Worm (Caenorhabditis elegans) whole organism, early embryonic: ENCODE results near the gene F58B4.2.

Source experiments
- B0310.2 ChIP-seq: sonication (generic microtip); optimal IDR thresholded peaks from 2 replicates; lab custom pipeline; 2016; ENCODE audit warnings: mild to moderate bottlenecking, missing genetic modification characterization, missing compliant biosample characterization
- F13C5.2 ChIP-seq: sonication (generic microtip); optimal IDR thresholded peaks from 2 replicates; lab custom pipeline; 2017; ENCODE audit warnings: mild to moderate bottlenecking, missing genetic modification characterization, inconsistent platforms, missing compliant biosample characterization
- aly-1 ChIP-seq: sonication (generic microtip); optimal IDR thresholded peaks from 2 replicates; lab custom pipeline; 2016; ENCODE audit warnings: missing genetic modification characterization, missing compliant biosample characterization
- ama-1 ChIP-seq: fragments of 150-350 bp; optimal IDR thresholded peaks from 2 replicates; lab custom pipeline; 2014
- ceh-13 ChIP-seq: fragments of 200-800 bp; sonication (Bioruptor generic); optimal IDR thresholded peaks from 2 replicates; lab custom pipeline; 2018; ENCODE audit warnings: mild to moderate bottlenecking, missing genetic modification characterization, missing compliant biosample characterization
- ceh-36 ChIP-seq: sonication (generic microtip); optimal IDR thresholded peaks from 2 replicates; lab custom pipeline; 2016; ENCODE audit warnings: missing genetic modification characterization, inconsistent platforms, missing compliant biosample characterization
- ets-7 ChIP-seq: sonication (generic microtip); optimal IDR thresholded peaks from 2 replicates; lab custom pipeline; 2016; ENCODE audit warnings: missing genotype, missing genetic modification characterization, missing compliant biosample characterization
- flt-1 ChIP-seq: fragments of 200-800 bp; sonication (Bioruptor generic); IDR thresholded peaks from 2 replicates; pipeline ENCODE4 v1.3.6; 2022; ENCODE audit warnings: missing genetic modification characterization, missing compliant biosample characterization
- hmbx-1 ChIP-seq: sonication (generic microtip); optimal IDR thresholded peaks from 2 replicates; lab custom pipeline; 2016; ENCODE audit warnings: mild to moderate bottlenecking, missing genetic modification characterization, missing compliant biosample characterization
- hmg-4 ChIP-seq: fragments of 200-800 bp; sonication (Bioruptor generic); optimal IDR thresholded peaks from 2 replicates; lab custom pipeline; 2018; ENCODE audit warnings: mild to moderate bottlenecking, missing genetic modification characterization, missing compliant biosample characterization
- hnd-1 ChIP-seq: sonication (generic microtip); optimal IDR thresholded peaks from 2 replicates; lab custom pipeline; 2016; ENCODE audit warnings: missing genetic modification characterization, missing compliant biosample characterization
- pes-1 ChIP-seq: fragments of 200-800 bp; sonication (Bioruptor generic); IDR thresholded peaks from 2 replicates; pipeline ENCODE4 v1.3.6; 2022; ENCODE audit warnings: missing genetic modification reagents, missing genetic modification characterization, missing compliant biosample characterization
- scrt-1 ChIP-seq: fragments of 200-800 bp; sonication (Bioruptor generic); IDR thresholded peaks from 2 replicates; pipeline ENCODE4 v1.3.6; 2022; ENCODE audit warnings: missing genetic modification characterization, missing compliant biosample characterization
- sea-1 ChIP-seq: fragments of 200-800 bp; sonication (Bioruptor generic); conservative IDR thresholded peaks from 2 replicates; pipeline ENCODE4 v1.3.6; 2022; ENCODE audit warnings: missing genetic modification characterization, missing compliant biosample characterization
- tbx-11 ChIP-seq: fragments of 200-800 bp; sonication (Bioruptor generic); IDR thresholded peaks from 2 replicates; pipeline ENCODE4 v1.3.6; 2022; ENCODE audit warnings: missing genetic modification characterization, missing compliant biosample characterization
- tbx-37 ChIP-seq: fragments of 200-800 bp; sonication (Bioruptor generic); conservative IDR thresholded peaks from 2 replicates; pipeline ENCODE4 v1.3.6; 2022; ENCODE audit warnings: missing genetic modification reagents, missing genetic modification characterization, missing compliant biosample characterization
- tra-4 ChIP-seq: sonication (generic microtip); optimal IDR thresholded peaks from 2 replicates; lab custom pipeline; 2017; ENCODE audit warnings: missing genetic modification characterization, missing compliant biosample characterization

F58B4.2 gene

DNA sequence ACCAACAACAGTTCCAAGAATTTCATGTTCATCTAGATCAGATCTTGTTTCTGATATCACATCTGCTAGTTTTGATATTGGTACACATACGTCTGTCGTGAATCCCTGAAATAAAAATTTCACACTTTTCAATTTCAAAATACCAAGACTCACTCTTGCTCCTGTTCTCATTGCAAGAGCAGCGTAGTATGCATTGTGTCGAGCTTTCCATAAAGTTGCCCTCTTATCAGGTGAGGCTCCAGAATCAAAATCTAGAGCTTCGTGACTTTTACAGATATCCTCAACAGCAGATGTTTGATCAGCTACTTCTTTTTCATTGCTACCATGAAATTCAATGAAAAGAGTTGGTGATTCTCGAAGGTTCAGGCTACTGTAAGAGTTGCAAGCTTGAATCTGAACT is 29.2 kb downstream of the F58B4.2 start, which contains the start of gene F32D8.11:
Gene F32D8.11, minus strand, starts transcription at position 101 of the 400 bp plus-strand sequence.
- no peak for TF ChIP-seq tra-4 (tag; lab: Kevin White, UChicago)
- no peak for TF ChIP-seq pes-1 (GFP tag; lab: Robert Waterston, UW)
- no peak for TF ChIP-seq ama-1 (lab: Kevin White, UChicago)
- TF ChIP-seq tbx-37 (GFP tag; lab: Robert Waterston, UW) = no peak
- no peak for TF ChIP-seq tbx-11 (GFP tag; lab: Robert Waterston, UW)
- no peak for TF ChIP-seq hnd-1 (tag; lab: Kevin White, UChicago)
- TF ChIP-seq F13C5.2 = no peak
- no peak for TF ChIP-seq B0310.2
- TF ChIP-seq flt-1 (GFP tag; lab: Robert Waterston, UW) = no peak
- no peak for TF ChIP-seq ceh-36 (tag; lab: Kevin White, UChicago)
- no peak for TF ChIP-seq aly-1 (tag; lab: Kevin White, UChicago)
- TF ChIP-seq ets-7 (tag; lab: Kevin White, UChicago) = no peak
- TF ChIP-seq ceh-13 (GFP tag; lab: Kevin White, UChicago) = no peak
- no peak for TF ChIP-seq hmg-4
- no peak for TF ChIP-seq sea-1 (GFP tag; lab: Robert Waterston, UW)
- TF ChIP-seq scrt-1 (GFP tag; lab: Robert Waterston, UW) = no peak
- TF ChIP-seq hmbx-1 (tag; lab: Kevin White, UChicago) = no peak

DNA sequence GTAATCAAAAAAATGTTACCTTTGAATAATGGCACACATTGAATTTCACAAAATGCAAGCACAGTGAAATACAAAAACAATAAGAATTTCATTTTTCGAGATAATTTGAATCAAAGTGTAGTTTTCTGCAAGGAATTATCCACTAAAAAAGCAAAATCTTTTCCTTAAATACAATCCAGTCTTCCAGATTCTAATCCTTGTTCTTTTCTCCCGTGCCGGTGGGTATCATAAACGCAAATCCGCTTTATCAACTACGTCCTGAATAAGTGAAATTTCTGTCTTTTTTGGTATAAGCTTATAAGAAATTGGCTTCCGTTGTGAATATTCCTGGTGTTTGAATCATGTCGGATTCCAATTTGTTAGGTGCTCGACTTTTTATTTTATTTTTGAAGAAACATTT is 30.1 kb downstream of the F58B4.2 start:
- TF ChIP-seq ceh-36 (tag; lab: Kevin White, UChicago) (no peak), F13C5.2 (no peak), sea-1 (GFP tag; lab: Robert Waterston, UW) (no peak), ets-7 (tag; lab: Kevin White, UChicago) (no peak), flt-1 (GFP tag; lab: Robert Waterston, UW) (no peak), scrt-1 (GFP tag; lab: Robert Waterston, UW) (no peak), B0310.2 (no peak), ceh-13 (GFP tag; lab: Kevin White, UChicago) (no peak), hnd-1 (tag; lab: Kevin White, UChicago) (no peak)

DNA sequence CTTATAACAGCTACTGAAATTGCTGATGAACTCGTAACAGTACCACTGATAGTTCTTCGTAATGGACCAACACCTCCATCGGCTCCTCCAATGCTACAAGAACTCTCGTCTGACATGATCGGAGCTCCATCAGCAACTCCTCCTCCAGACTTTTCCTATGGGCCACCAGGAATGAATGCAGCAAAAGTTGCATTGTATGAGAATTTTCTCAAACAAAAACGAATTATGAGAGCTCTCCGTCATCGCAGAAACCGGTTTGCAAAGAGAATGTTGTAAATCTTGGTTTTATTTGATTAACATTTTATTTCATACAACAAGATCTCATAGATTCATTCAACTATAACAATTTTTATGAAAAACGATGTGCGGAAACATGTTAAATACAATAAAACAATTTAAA is 30.7 kb downstream of the F58B4.2 start:
- TF ChIP-seq aly-1 (tag; lab: Kevin White, UChicago) (no peak), tra-4 (tag; lab: Kevin White, UChicago) (no peak), ama-1 (lab: Kevin White, UChicago) (no peak), F13C5.2 (no peak), scrt-1 (GFP tag; lab: Robert Waterston, UW) (no peak), flt-1 (GFP tag; lab: Robert Waterston, UW) (no peak), B0310.2 (no peak), hmg-4 (no peak), ceh-36 (tag; lab: Kevin White, UChicago) (no peak), pes-1 (GFP tag; lab: Robert Waterston, UW) (no peak), hmbx-1 (tag; lab: Kevin White, UChicago) (no peak)

DNA sequence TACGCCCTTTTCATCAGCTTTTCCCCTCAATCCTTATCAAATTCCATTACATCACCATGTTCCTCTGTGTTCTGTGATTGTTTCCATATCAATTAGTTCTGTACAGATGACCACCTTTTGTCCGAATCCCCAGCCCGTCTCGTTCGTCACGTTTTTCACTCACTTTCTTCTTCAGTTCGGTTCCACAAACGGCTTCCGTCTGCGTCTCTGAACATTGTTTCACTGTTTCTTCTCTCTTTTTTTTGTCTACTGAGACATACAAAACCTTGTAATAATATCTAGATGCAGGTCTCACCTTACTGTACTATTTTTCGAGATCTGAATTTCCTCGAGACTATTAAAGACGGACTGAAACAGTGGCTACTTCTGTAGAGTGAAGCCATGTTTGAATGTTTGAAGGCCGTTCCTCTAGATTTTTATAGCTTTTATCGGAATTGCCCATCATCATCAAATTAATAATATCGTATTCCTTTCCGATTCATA is 31.8 kb downstream of the F58B4.2 start, which contains the start of gene F32D8.3:
Gene F32D8.3, plus strand, starts transcription at position 433 of the 483 bp plus-strand sequence.
- TF ChIP-seq scrt-1 (GFP tag; lab: Robert Waterston, UW) (no peak), aly-1 (tag; lab: Kevin White, UChicago) (no peak), tbx-37 (GFP tag; lab: Robert Waterston, UW) (no peak), F13C5.2 (no peak), ceh-13 (GFP tag; lab: Kevin White, UChicago) (no peak), sea-1 (GFP tag; lab: Robert Waterston, UW) (no peak), flt-1 (GFP tag; lab: Robert Waterston, UW) (no peak), ets-7 (tag; lab: Kevin White, UChicago) (no peak), B0310.2 (no peak), ceh-36 (tag; lab: Kevin White, UChicago) (no peak), hmbx-1 (tag; lab: Kevin White, UChicago) (no peak), hmg-4 (no peak), pes-1 (GFP tag; lab: Robert Waterston, UW) (no peak), ama-1 (lab: Kevin White, UChicago) (no peak), tbx-11 (GFP tag; lab: Robert Waterston, UW) (no peak), hnd-1 (tag; lab: Kevin White, UChicago) (no peak), tra-4 (tag; lab: Kevin White, UChicago) (no peak)

DNA sequence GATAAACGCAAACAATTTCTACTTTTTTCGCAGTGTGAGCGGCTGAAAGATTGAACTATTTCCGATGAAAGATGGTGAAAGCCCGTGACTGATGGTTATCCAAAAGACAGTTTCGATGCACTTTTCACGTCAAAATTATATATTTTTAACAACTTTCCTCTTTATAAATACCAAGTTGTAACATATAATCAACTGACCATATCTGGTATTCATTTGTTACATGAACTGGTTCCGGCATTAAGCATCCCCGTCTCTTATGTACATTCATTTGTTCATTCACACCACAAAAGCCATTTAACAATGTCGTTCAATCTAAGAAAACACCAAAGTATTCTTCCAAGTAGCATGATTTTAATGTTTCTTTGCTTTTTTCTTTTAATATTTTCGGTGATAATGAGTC is 34.8 kb downstream of the F58B4.2 start, which contains the start of gene F32D8.2:
Gene F32D8.2, plus strand, starts transcription at position 301 of the 400 bp plus-strand sequence.
- TF ChIP-seq sea-1 (GFP tag; lab: Robert Waterston, UW) (no peak), tra-4 (tag; lab: Kevin White, UChicago) (no peak), aly-1 (tag; lab: Kevin White, UChicago) (no peak), tbx-11 (GFP tag; lab: Robert Waterston, UW) (no peak), F13C5.2 (no peak), hmg-4 (no peak), ceh-36 (tag; lab: Kevin White, UChicago) (no peak), ets-7 (tag; lab: Kevin White, UChicago) (no peak), ceh-13 (GFP tag; lab: Kevin White, UChicago) (no peak), flt-1 (GFP tag; lab: Robert Waterston, UW) (no peak), B0310.2 (no peak), scrt-1 (GFP tag; lab: Robert Waterston, UW) (no peak), pes-1 (GFP tag; lab: Robert Waterston, UW) (no peak), tbx-37 (GFP tag; lab: Robert Waterston, UW) (no peak)

DNA sequence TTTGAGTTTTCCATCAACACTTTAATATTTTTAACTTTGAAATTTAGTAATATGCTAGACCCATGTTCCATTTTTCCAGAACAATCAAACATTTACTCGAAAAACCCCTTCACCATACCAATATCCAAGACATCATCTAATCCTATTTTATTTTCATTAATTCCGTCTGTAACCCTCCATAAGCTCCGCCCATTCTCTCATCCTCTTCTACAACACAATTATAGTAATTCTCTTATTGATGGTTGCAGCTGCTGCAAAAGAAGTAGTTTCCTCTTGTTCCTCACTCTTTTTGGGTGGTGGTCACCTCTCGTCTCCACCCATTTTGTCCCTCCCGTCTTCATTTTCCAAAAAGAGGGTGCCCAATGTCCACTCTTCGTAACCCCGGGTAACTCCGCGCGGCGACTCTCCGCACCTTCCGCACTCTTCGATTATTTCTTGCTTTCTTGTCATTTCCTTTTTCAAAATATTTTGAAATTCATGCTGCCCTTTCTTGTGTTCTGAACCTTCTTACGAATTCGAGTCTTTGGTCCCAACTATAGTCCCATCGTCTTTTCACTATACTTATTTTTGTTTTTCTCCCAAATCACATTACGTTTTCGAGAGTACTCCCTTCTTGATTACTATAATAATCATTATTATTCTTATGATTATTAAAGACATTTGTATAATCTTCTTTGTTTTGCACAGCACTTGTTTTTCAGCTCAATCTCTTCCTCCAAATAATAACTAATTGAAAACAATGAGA is 38.0 kb downstream of the F58B4.2 start, which contains the start of gene F32D8.1:
Gene F32D8.1, plus strand, starts transcription at position 695 of the 745 bp plus-strand sequence.
- no peak for TF ChIP-seq tra-4 (tag; lab: Kevin White, UChicago)
